Worm (Caenorhabditis elegans) whole organism, L2 larva: ENCODE results near the gene ZK795.3.

Source experiments
- R02D3.7 ChIP-seq: fragments of 150-350 bp; optimal IDR thresholded peaks from 2 replicates; lab custom pipeline; 2014; ENCODE audit warnings: missing biosample characterization, missing genetic modification characterization
- ceh-82 ChIP-seq: fragments of 150-350 bp; optimal IDR thresholded peaks from 2 replicates; lab custom pipeline; 2014; ENCODE audit warnings: missing biosample characterization, missing genetic modification characterization
- dmd-4 ChIP-seq: sonication (generic microtip); optimal IDR thresholded peaks from 2 replicates; lab custom pipeline; 2017; ENCODE audit warnings: missing biosample characterization, missing genetic modification characterization
- elt-1 ChIP-seq: fragments of 150-350 bp; optimal IDR thresholded peaks from 2 replicates; lab custom pipeline; 2014; ENCODE audit warnings: missing biosample characterization, missing genetic modification characterization
- mab-5 ChIP-seq: fragments of 150-350 bp; optimal IDR thresholded peaks from 2 replicates; lab custom pipeline; 2014; ENCODE audit warnings: missing biosample characterization, missing genetic modification characterization
- nhr-25 ChIP-seq: fragments of 150-350 bp; sonication (generic microtip); optimal IDR thresholded peaks from 3 replicates; lab custom pipeline; 2014; ENCODE audit warnings: missing biosample characterization, missing genetic modification characterization
- sem-4 ChIP-seq: fragments of 150-350 bp; optimal IDR thresholded peaks from 2 replicates; lab custom pipeline; 2014; ENCODE audit warnings: missing biosample characterization, missing genetic modification reagents, missing genetic modification characterization
- unc-62 ChIP-seq: fragments of 150-350 bp; optimal IDR thresholded peaks from 2 replicates; lab custom pipeline; 2014; ENCODE audit warnings: missing biosample characterization, missing genetic modification reagents, missing genetic modification characterization
- zag-1 ChIP-seq: fragments of 150-350 bp; optimal IDR thresholded peaks from 2 replicates; lab custom pipeline; 2014; ENCODE audit warnings: missing biosample characterization, missing genetic modification characterization
- ztf-11 ChIP-seq: sonication (generic microtip); optimal IDR thresholded peaks from 2 replicates; lab custom pipeline; 2017; ENCODE audit warnings: missing biosample characterization, missing genetic modification characterization
- ztf-4 ChIP-seq: fragments of 150-350 bp; optimal IDR thresholded peaks from 2 replicates; lab custom pipeline; 2014; ENCODE audit warnings: missing biosample characterization, missing genetic modification characterization

DNA sequence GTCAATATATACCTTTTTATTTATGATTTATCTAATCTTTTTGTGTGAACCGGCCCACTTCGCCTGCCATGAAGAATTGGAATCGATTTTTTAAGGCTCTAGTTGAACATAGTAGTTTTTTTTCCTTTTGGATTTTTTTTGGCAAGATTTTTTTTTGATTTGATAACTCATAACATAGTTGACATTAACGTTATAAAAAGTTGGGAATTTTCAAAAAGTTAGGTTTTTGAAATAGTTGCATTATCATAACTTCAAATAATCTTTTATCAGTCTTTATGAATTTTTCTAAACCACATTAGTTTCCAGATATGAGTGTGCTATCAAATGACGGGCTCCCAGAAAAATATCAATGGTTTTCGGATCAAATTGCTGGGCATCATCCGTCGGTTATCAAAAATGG lies 11.3 kb upstream of the ZK795.3 start, which contains the start of gene ipmk-1:
- TF ChIP-seq nhr-25 (tag; lab: Kevin White, UChicago) (no peak), ztf-11 (no peak), sem-4 (no peak), mab-5 (tag; lab: Kevin White, UChicago) (no peak), unc-62 (GFP tag; lab: Kevin White, UChicago) (no peak), ceh-82 (tag; lab: Kevin White, UChicago) (no peak), dmd-4 (tag; lab: Kevin White, UChicago) (no peak), elt-1 (tag; lab: Kevin White, UChicago) (no peak), R02D3.7 (tag; lab: Kevin White, UChicago) (no peak), zag-1 (tag; lab: Kevin White, UChicago) (no peak), ztf-4 (no peak)
